Worm (Caenorhabditis elegans): Measurements from ENCODE around the gene mtm-3.
A peak's percentile ranks its signal among the peaks of the same experiment; 100 is the strongest.
"Not testable (repeated sequence)": the region's sequence is repeated elsewhere in the genome, so short reads cannot be mapped to it uniquely, and the experiment has no call there.

mtm-3 gene

DNA sequence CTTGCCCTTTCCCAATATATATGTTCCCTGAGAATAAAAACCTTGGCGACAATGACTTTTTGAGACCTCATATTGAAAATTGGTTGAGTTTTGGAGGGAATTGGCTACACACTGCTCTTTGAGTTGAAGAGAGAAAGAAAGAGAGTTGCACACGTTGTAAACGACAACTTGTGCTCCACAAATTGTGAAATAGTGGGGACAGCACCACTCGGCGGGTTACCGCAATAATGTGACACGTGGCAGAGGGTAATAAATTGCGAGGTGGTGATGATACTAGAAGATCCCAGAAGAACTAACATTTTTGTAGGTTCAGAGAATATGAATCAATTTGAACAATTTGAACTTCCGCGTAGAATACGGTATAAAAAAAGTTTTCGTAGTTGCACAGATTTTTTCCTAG is 18.4 kb downstream of the mtm-3 start:
- TF ChIP-seq fkh-10 (GFP tag; optimal IDR thresholded peaks at IDR 0.05) (no peak), rnt-1 (tag; optimal IDR thresholded peaks at IDR 0.05) (peak; percentile 34), odd-2 (tag; optimal IDR thresholded peaks at IDR 0.05) (no peak), hlh-6 (tag; optimal IDR thresholded peaks at IDR 0.05) (no peak)

DNA sequence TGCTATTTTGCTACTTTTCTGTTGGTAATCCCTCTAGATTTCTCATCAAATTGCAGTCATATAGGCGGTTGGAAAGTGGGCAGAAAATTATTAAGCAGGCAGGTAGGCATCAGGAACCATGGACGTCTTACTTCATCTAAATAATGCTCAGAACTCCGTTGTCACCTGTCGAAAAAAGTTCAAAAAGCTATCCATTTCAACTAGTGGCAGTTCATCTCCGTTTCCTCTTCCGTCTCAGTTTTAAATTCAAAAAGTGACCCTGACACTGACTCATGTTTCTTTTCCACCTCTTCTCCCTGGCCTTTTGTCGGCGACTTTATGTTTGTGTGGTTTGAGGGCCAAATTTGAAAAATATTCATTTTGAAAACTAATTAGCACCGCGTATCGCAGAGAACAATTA is 25.7 kb downstream of the mtm-3 start:
- TF ChIP-seq ceh-14 (tag; optimal IDR thresholded peaks at IDR 0.05) (no peak), ref-2 (tag; optimal IDR thresholded peaks at IDR 0.05) (peak; percentile 4)

DNA sequence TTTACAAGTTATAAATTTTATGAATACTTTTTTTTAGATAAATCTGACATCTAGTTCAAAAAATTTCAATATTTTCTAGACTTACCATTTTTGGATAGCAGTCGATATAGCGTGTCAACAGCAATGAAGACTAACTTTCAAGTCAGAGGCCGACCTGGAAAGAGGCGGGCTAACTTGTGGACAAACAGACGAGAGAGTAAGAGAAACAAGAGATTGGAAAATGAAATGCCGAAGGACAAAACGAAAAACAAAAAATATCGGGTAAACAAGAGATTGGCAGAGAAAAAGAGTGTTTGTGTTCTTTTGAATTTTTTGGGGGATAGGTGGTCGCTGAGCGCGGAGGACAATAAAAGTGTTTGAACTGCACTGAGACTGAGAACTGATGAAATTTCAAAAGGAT is 27.1 kb downstream of the mtm-3 start, which contains the start of gene lec-4:
Gene lec-4 (minus strand): TSS at position 154 of the 400 bp plus-strand sequence.
- no peak for TF ChIP-seq K02D7.2 (tag; optimal IDR thresholded peaks at IDR 0.05)
- TF ChIP-seq mec-3 (tag; optimal IDR thresholded peaks at IDR 0.05; ENCODE audit: borderline replicate concordance): no peak
- no peak for TF ChIP-seq T23F11.4 (GFP tag; optimal IDR thresholded peaks at IDR 0.05)
- TF ChIP-seq ceh-18 (tag; optimal IDR thresholded peaks at IDR 0.05): no peak
- no peak for TF ChIP-seq sox-2 (GFP tag; IDR thresholded peaks at IDR 0.05)
- no peak for TF ChIP-seq elt-4 (tag; optimal IDR thresholded peaks at IDR 0.05)
- no peak for TF ChIP-seq dve-1 (tag; optimal IDR thresholded peaks at IDR 0.05)
- no peak for TF ChIP-seq ceh-34 (tag; optimal IDR thresholded peaks at IDR 0.05)
- no peak for TF ChIP-seq hlh-8 (tag; optimal IDR thresholded peaks at IDR 0.05)
- TF ChIP-seq sox-4 (tag; optimal IDR thresholded peaks at IDR 0.05): no peak
- TF ChIP-seq ceh-9 (tag; optimal IDR thresholded peaks at IDR 0.05): no peak
- no peak for TF ChIP-seq madf-2 (tag; optimal IDR thresholded peaks at IDR 0.05)
- TF ChIP-seq tbx-2 (tag; optimal IDR thresholded peaks at IDR 0.05): no peak
- TF ChIP-seq ceh-31 (tag; optimal IDR thresholded peaks at IDR 0.05): no peak
- no peak for TF ChIP-seq pat-9 (tag; optimal IDR thresholded peaks at IDR 0.05)

- TF ChIP-seq ceh-45 (GFP tag; IDR thresholded peaks at IDR 0.05) (peak; percentile 66), sox-2 (GFP tag; IDR thresholded peaks at IDR 0.05) (peak; percentile 28; the same call in 1 of the 2 replicates), unc-3 (GFP tag; conservative IDR thresholded peaks at IDR 0.05) (peak; percentile 87)
- not testable (repeated sequence) for TF ChIP-seq unc-3 (tag; optimal IDR thresholded peaks at IDR 0.05)
Observed at ce11 chrIII:3770370-3770769, 29.9 kb downstream of the mtm-3 start.

DNA sequence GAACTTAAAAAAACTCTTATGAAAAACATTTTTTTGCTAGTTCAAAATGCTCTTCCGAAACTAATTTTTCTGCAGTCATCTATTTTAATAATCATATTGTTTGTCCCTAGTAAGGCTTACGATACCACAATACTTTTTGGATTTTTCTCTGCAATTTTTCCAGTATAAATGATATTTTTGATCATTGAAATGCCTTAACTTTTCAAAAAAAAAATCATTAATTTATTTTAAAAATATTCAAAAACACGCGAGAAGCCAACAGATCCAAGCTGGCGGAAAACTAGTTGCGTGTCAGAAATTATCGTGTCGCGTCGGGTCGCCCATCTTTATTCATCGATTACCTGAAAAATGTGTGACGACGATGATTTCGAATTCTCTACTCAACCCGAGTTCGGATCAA is 32.1 kb downstream of the mtm-3 start, which contains the start of gene gmeb-3:
Gene gmeb-3 (plus strand): TSS at position 301 of the 400 bp plus-strand sequence.
- no peak for TF ChIP-seq C38D4.7 (GFP tag; optimal IDR thresholded peaks at IDR 0.05)
- no peak for TF ChIP-seq ceh-6 (GFP tag; optimal IDR thresholded peaks at IDR 0.05)
- TF ChIP-seq fax-1 (tag; optimal IDR thresholded peaks at IDR 0.05): no peak
- TF ChIP-seq ref-2 (tag; optimal IDR thresholded peaks at IDR 0.05): no peak
- TF ChIP-seq nhr-11 (tag; optimal IDR thresholded peaks at IDR 0.05): no peak
- no peak for TF ChIP-seq ceh-2 (tag; optimal IDR thresholded peaks at IDR 0.05)
- no peak for TF ChIP-seq fkh-10 (GFP tag; optimal IDR thresholded peaks at IDR 0.05)
- no peak for TF ChIP-seq ceh-24 (tag; optimal IDR thresholded peaks at IDR 0.05)
- TF ChIP-seq ceh-19 (GFP tag; optimal IDR thresholded peaks at IDR 0.05): no peak
- no peak for TF ChIP-seq unc-55 (GFP tag; optimal IDR thresholded peaks at IDR 0.05)
- no peak for TF ChIP-seq ets-4 (tag; optimal IDR thresholded peaks at IDR 0.05)
- no peak for TF ChIP-seq unc-86 (tag; optimal IDR thresholded peaks at IDR 0.05)
- no peak for TF ChIP-seq ceh-14 (tag; optimal IDR thresholded peaks at IDR 0.05)

- no peak for TF ChIP-seq pha-4 (tag; optimal IDR thresholded peaks at IDR 0.05)
- no peak for TF ChIP-seq ref-2 (tag; optimal IDR thresholded peaks at IDR 0.05)
- no peak for TF ChIP-seq pha-2 (tag; optimal IDR thresholded peaks at IDR 0.05)
- no peak for TF ChIP-seq elt-2 (tag; optimal IDR thresholded peaks at IDR 0.05)
- no peak for TF ChIP-seq unc-55 (GFP tag; optimal IDR thresholded peaks at IDR 0.05)
- TF ChIP-seq hlh-6 (tag; optimal IDR thresholded peaks at IDR 0.05): no peak
- no peak for TF ChIP-seq dve-1 (tag; optimal IDR thresholded peaks at IDR 0.05)
- no peak for TF ChIP-seq dmd-4 (tag; optimal IDR thresholded peaks at IDR 0.05; ENCODE audit: borderline replicate concordance)
- TF ChIP-seq nhr-11 (tag; optimal IDR thresholded peaks at IDR 0.05): no peak
Observed at ce11 chrIII:3765460-3765859, 34.8 kb downstream of the mtm-3 start, which contains the start of gene C44F1.1. TSS of gene C44F1.1 (minus strand) at chrIII:3765560.

All from whole organism, late embryonic.